Worm (Caenorhabditis elegans) whole organism, L2 larva: ENCODE results near the gene C14C11.4.

Experiments
- C34F6.9 ChIP-seq: fragments of 150-350 bp; optimal IDR thresholded peaks from 2 replicates; lab custom pipeline; 2014; ENCODE audit warnings: missing biosample characterization, missing genetic modification characterization
- F13H6.1 ChIP-seq: sonication (generic microtip); optimal IDR thresholded peaks from 2 replicates; lab custom pipeline; 2016; ENCODE audit warnings: missing genetic modification characterization, missing compliant biosample characterization
- R02D3.7 ChIP-seq: fragments of 150-350 bp; optimal IDR thresholded peaks from 2 replicates; lab custom pipeline; 2014; ENCODE audit warnings: missing biosample characterization, missing genetic modification characterization
- Y55F3AM.14 ChIP-seq: fragments of 200-800 bp; sonication (Bioruptor generic); optimal IDR thresholded peaks from 2 replicates; lab custom pipeline; 2018; ENCODE audit warnings: mild to moderate bottlenecking, missing genetic modification characterization, missing compliant biosample characterization
- ZK546.5 ChIP-seq: sonication (generic microtip); optimal IDR thresholded peaks from 2 replicates; lab custom pipeline; 2017; ENCODE audit warnings: missing biosample characterization, missing genetic modification characterization
- aly-2 ChIP-seq: fragments of 150-350 bp; optimal IDR thresholded peaks from 2 replicates; lab custom pipeline; 2014; ENCODE audit warnings: missing biosample characterization, missing genetic modification characterization
- ama-1 ChIP-seq: fragments of 150-350 bp; optimal IDR thresholded peaks from 2 replicates; lab custom pipeline; 2018; ENCODE audit warnings: inconsistent platforms
- blmp-1 ChIP-seq: sonication (generic microtip); optimal IDR thresholded peaks from 2 replicates; lab custom pipeline; 2017; ENCODE audit warnings: missing genetic modification characterization, mild to moderate bottlenecking, missing compliant biosample characterization, antibody characterized with exemption, moderate library complexity; ENCODE audit not compliant: insufficient read depth
- crh-2 ChIP-seq: sonication (generic microtip); optimal IDR thresholded peaks from 2 replicates; lab custom pipeline; 2017; ENCODE audit warnings: missing biosample characterization, missing genetic modification characterization
- dmd-4 ChIP-seq: sonication (generic microtip); optimal IDR thresholded peaks from 2 replicates; lab custom pipeline; 2017; ENCODE audit warnings: missing biosample characterization, missing genetic modification characterization
- egl-27 ChIP-seq: sonication (generic microtip); optimal IDR thresholded peaks from 3 replicates; lab custom pipeline; 2017; ENCODE audit warnings: missing biosample characterization, missing genetic modification reagents, missing genetic modification characterization
- elt-3 ChIP-seq: sonication (generic microtip); optimal IDR thresholded peaks from 2 replicates; lab custom pipeline; 2017; ENCODE audit warnings: missing biosample characterization, missing genetic modification characterization
- fos-1 ChIP-seq: fragments of 150-350 bp; optimal IDR thresholded peaks from 2 replicates; lab custom pipeline; 2014; ENCODE audit warnings: missing biosample characterization, missing genetic modification characterization
- gmeb-1 ChIP-seq: fragments of 150-350 bp; optimal IDR thresholded peaks from 2 replicates; lab custom pipeline; 2014; ENCODE audit warnings: missing biosample characterization, missing genetic modification characterization
- lin-39 ChIP-seq: fragments of 150-350 bp; optimal IDR thresholded peaks from 2 replicates; lab custom pipeline; 2014; ENCODE audit warnings: missing biosample characterization, missing genetic modification reagents, missing genetic modification characterization
- lsy-2 ChIP-seq, 2 experiments: fragments of 150-350 bp in 1 of 2; sonication (generic microtip) in 1 of 2; optimal IDR thresholded peaks; 2 replicates each; lab custom pipeline; 2014 to 2017; ENCODE audit warnings: missing biosample characterization in 2 of 2, missing genetic modification characterization in 2 of 2
- mab-5 ChIP-seq: fragments of 150-350 bp; optimal IDR thresholded peaks from 2 replicates; lab custom pipeline; 2014; ENCODE audit warnings: missing biosample characterization, missing genetic modification characterization
- mbf-1 ChIP-seq: sonication (generic microtip); optimal IDR thresholded peaks from 2 replicates; lab custom pipeline; 2017; ENCODE audit warnings: missing biosample characterization, missing genetic modification characterization
- mdl-1 ChIP-seq, 2 experiments: fragments of 150-350 bp in 1 of 2; sonication (generic microtip) in 1 of 2; optimal IDR thresholded peaks; 2 replicates each; lab custom pipeline; 2017; ENCODE audit warnings: missing biosample characterization in 2 of 2, missing genetic modification characterization in 2 of 2
- nhr-12 ChIP-seq: fragments of 150-350 bp; optimal IDR thresholded peaks from 2 replicates; lab custom pipeline; 2014; ENCODE audit warnings: missing biosample characterization, missing genetic modification characterization
- nhr-129 ChIP-seq: fragments of 150-350 bp; optimal IDR thresholded peaks from 2 replicates; lab custom pipeline; 2014; ENCODE audit warnings: missing biosample characterization, missing genetic modification characterization
- nhr-21 ChIP-seq: fragments of 150-350 bp; optimal IDR thresholded peaks from 2 replicates; lab custom pipeline; 2014; ENCODE audit warnings: missing biosample characterization, missing genetic modification characterization
- nhr-23 ChIP-seq: fragments of 150-350 bp; optimal IDR thresholded peaks from 2 replicates; lab custom pipeline; 2014; ENCODE audit warnings: missing biosample characterization, missing genetic modification reagents, missing genetic modification characterization
- nhr-237 ChIP-seq: fragments of 150-350 bp; optimal IDR thresholded peaks from 2 replicates; lab custom pipeline; 2014; ENCODE audit warnings: missing biosample characterization, missing genetic modification characterization
- nhr-25 ChIP-seq: fragments of 150-350 bp; sonication (generic microtip); optimal IDR thresholded peaks from 3 replicates; lab custom pipeline; 2014; ENCODE audit warnings: missing biosample characterization, missing genetic modification characterization
- nhr-6 ChIP-seq: fragments of 150-350 bp; optimal IDR thresholded peaks from 2 replicates; lab custom pipeline; 2014; ENCODE audit warnings: missing biosample characterization, missing genetic modification characterization
- nhr-77 ChIP-seq: fragments of 150-350 bp; optimal IDR thresholded peaks from 2 replicates; lab custom pipeline; 2014; ENCODE audit warnings: missing biosample characterization, missing genetic modification characterization
- peb-1 ChIP-seq: fragments of 150-350 bp; optimal IDR thresholded peaks from 2 replicates; lab custom pipeline; 2014; ENCODE audit warnings: missing biosample characterization, missing genetic modification characterization
- skn-1 ChIP-seq: sonication (generic microtip); optimal IDR thresholded peaks from 2 replicates; lab custom pipeline; 2017; ENCODE audit warnings: missing biosample characterization, missing genetic modification characterization
- sma-3 ChIP-seq: sonication (generic microtip); optimal IDR thresholded peaks from 2 replicates; lab custom pipeline; 2016; ENCODE audit warnings: missing genetic modification reagents, missing genetic modification characterization, missing compliant biosample characterization
- sma-9 ChIP-seq, 2 experiments: fragments of 150-350 bp in 1 of 2; sonication (generic microtip) in 1 of 2; optimal IDR thresholded peaks; 2 replicates each; lab custom pipeline; 2014 to 2016; ENCODE audit warnings: missing genetic modification characterization in 2 of 2, mild to moderate bottlenecking in 1 of 2, missing biosample characterization in 1 of 2, missing compliant biosample characterization in 1 of 2, missing genetic modification reagents in 1 of 2, moderate library complexity in 1 of 2
- snpc-4 ChIP-seq: fragments of 150-350 bp; optimal IDR thresholded peaks from 2 replicates; lab custom pipeline; 2014; ENCODE audit warnings: missing biosample characterization, missing genetic modification characterization
- unc-55 ChIP-seq: fragments of 150-350 bp; sonication (generic microtip); optimal IDR thresholded peaks from 3 replicates; lab custom pipeline; 2014; ENCODE audit warnings: missing biosample characterization, missing genetic modification reagents, missing genetic modification characterization
- unc-62 ChIP-seq: fragments of 150-350 bp; optimal IDR thresholded peaks from 2 replicates; lab custom pipeline; 2014; ENCODE audit warnings: missing biosample characterization, missing genetic modification reagents, missing genetic modification characterization
- zag-1 ChIP-seq: fragments of 150-350 bp; optimal IDR thresholded peaks from 2 replicates; lab custom pipeline; 2014; ENCODE audit warnings: missing biosample characterization, missing genetic modification characterization
- ztf-1 ChIP-seq: fragments of 200-800 bp; sonication (Bioruptor generic); conservative IDR thresholded peaks from 2 replicates; pipeline ENCODE4 v1.3.6; 2022; ENCODE audit warnings: missing genetic modification characterization, missing compliant biosample characterization
- ztf-11 ChIP-seq: sonication (generic microtip); optimal IDR thresholded peaks from 2 replicates; lab custom pipeline; 2017; ENCODE audit warnings: missing biosample characterization, missing genetic modification characterization
- ztf-4 ChIP-seq: fragments of 150-350 bp; optimal IDR thresholded peaks from 2 replicates; lab custom pipeline; 2014; ENCODE audit warnings: missing biosample characterization, missing genetic modification characterization

C14C11.4 gene

DNA sequence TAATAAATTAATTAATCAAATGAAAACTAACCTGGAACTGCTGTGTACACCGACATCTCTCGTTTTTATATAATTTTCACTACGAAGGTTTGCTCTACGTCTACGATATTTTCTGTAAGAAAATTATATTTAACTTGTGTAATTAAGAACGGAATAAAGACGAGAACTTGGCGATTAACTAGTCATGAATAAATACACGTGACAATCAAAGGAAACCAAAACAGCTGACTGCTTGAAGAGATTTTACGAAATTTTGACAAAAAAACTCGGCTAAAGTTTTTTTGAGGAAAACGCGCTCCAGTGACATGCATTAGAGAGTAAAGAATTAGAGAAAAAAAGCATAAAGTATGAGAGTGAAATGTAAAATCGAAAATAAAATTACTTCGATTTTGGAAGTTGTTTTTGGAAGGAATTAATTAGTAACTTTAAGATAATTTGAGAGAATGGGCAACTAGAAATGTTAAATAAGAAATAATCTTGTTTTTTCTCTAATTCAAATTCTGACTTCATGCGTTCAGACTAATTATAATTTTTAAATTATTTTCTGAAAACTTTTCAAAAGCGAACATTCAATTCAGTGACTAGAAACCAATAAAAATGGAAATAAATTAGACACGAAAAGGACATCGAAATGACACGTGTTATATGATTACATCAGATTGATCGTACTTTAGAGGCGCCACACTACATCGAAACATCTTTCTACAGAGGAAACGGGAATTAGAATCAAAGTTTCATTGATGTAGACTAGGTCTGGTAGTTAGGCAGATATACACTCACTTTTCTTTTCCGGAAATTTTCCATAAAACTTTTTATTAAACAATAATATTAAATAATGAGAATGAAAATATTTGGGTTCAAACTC, 39.9 kb downstream of the C14C11.4 start, which contains the start of gene F25B4.7:
Gene F25B4.7 (minus strand): TSS at position 112 of the 865 bp plus-strand sequence.
- TF ChIP-seq crh-2 (tag; lab: Kevin White, UChicago) (peak; percentile 67), dmd-4 (no peak), fos-1 (peak; percentile 40), aly-2 (tag; lab: Kevin White, UChicago) (no peak), C34F6.9 (tag; lab: Kevin White, UChicago) (peak; percentile 68), ama-1 (lab: Kevin White, UChicago) (no peak), F13H6.1 (no peak), peb-1 (no peak), nhr-6 (tag; lab: Kevin White, UChicago) (no peak), sma-9 (GFP tag; optimal IDR thresholded peaks at IDR 0.05; lab: Kevin White, UChicago) (peak; percentile 74), sma-9 (tag; optimal IDR thresholded peaks at IDR 0.05; lab: Kevin White, UChicago) (no peak), nhr-21 (tag; lab: Kevin White, UChicago) (peak; percentile 41), lin-39 (tag; lab: Kevin White, UChicago) (no peak), ZK546.5 (no peak), lsy-2 (tag; optimal IDR thresholded peaks at IDR 0.05; lab: Kevin White, UChicago) (peak in 1 of 2 experiments; percentile 41), nhr-25 (peak; percentile 33), mab-5 (tag; lab: Kevin White, UChicago) (no peak), nhr-77 (tag; lab: Kevin White, UChicago) (no peak), unc-62 (no peak), R02D3.7 (tag; lab: Kevin White, UChicago) (no peak), blmp-1 (tag; lab: Kevin White, UChicago) (no peak), nhr-237 (tag; lab: Kevin White, UChicago) (no peak), snpc-4 (no peak), ztf-1 (GFP tag; lab: Robert Waterston, UW) (no peak), nhr-23 (tag; lab: Kevin White, UChicago) (no peak), skn-1 (no peak), ztf-11 (tag; lab: Kevin White, UChicago) (no peak), Y55F3AM.14 (GFP tag; lab: Kevin White, UChicago) (no peak), ztf-4 (tag; lab: Kevin White, UChicago) (no peak), mdl-1 (tag; optimal IDR thresholded peaks at IDR 0.05; lab: Kevin White, UChicago) (no peak), unc-55 (peak; percentile 64), mbf-1 (tag; lab: Kevin White, UChicago) (no peak), zag-1 (no peak), egl-27 (tag; lab: Kevin White, UChicago) (no peak), nhr-129 (tag; lab: Kevin White, UChicago) (peak; percentile 82), elt-3 (tag; lab: Kevin White, UChicago) (no peak), nhr-12 (tag; lab: Kevin White, UChicago) (no peak)

DNA sequence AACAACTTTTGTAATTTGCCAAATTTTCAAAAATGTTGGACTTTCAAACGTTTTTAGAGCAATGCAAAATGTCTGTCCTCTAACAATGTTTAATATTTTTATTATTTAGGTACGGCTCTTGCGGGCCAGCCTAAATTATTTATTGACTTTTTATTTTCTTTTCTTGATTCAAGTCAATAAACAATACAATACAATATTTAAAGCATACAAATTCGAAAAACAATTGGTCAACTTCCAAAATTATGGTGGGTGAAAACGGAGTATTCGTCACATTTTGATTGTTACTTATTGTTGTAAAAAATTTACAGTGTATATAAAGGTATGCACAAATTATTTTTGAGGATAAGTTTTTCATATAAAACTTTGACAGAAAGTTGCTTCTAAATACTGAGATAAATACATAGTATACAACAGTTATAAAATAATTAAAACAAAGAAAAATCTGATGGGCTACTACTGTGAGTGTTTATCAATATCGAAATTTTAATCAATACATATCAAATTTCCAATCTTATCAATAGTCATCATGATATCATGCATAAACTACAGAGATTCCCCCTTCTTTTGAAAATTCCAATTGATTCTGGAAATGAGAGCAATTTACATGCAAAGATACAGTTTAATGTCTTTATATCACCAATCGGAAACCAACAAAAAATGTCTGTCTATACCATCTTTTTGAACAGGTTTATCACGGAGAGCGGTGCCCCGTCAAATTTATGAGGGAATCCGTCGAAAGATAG, 44.4 kb downstream of the C14C11.4 start, which contains the start of gene F25B4.8:
Gene F25B4.8 (minus strand): TSS at position 51 of the 743 bp plus-strand sequence.
- TF ChIP-seq blmp-1 (tag; lab: Kevin White, UChicago) = no peak
- peak; percentile 5 for TF ChIP-seq fos-1

DNA sequence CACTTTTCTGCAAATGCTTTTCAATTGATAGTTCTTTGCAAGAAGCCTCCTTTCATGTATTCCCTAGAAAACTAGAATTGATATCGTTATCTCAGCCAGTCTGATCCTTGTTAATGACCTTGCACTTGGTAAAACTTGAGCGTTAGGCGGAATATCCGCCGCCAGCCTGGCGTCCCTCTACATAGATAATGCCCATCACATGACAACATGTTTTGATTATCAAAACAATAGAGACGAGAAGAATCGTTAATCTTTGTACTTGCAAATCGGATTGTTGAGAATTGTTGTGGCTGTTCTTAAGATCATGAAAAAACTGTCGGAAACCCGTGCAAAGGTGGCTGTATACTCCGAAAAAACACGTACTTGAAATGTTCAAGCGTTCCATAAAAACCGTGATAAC, 46.2 kb downstream of the C14C11.4 start:
- peak; percentile 48 for TF ChIP-seq nhr-25
- TF ChIP-seq nhr-129 (tag; lab: Kevin White, UChicago) = peak; percentile 26
- TF ChIP-seq ztf-1 (GFP tag; lab: Robert Waterston, UW) = no peak
- TF ChIP-seq gmeb-1 (tag; lab: Kevin White, UChicago) = peak; percentile 22
- TF ChIP-seq sma-9 (GFP tag; optimal IDR thresholded peaks at IDR 0.05; lab: Kevin White, UChicago) = peak; percentile 46
- no peak for TF ChIP-seq sma-9 (tag; optimal IDR thresholded peaks at IDR 0.05; lab: Kevin White, UChicago)
- no peak for TF ChIP-seq elt-3 (tag; lab: Kevin White, UChicago)
- TF ChIP-seq nhr-21 (tag; lab: Kevin White, UChicago) = peak; percentile 78
- peak; percentile 38 for TF ChIP-seq sma-3 (GFP tag; lab: Kevin White, UChicago)
